Worm (Caenorhabditis elegans) whole organism, young adult: Measurements from ENCODE around the gene C14A4.7.

Experiments used
- B0261.1 ChIP-seq: sonication (generic microtip); optimal IDR thresholded peaks from 2 replicates; lab custom pipeline; 2016; ENCODE audit warnings: mild to moderate bottlenecking, missing genetic modification characterization, moderate library complexity, missing compliant biosample characterization
- C06A6.2 ChIP-seq: fragments of 200-800 bp; sonication (Bioruptor generic); conservative IDR thresholded peaks from 2 replicates; pipeline ENCODE4 v1.3.6; 2022; ENCODE audit warnings: missing genetic modification characterization, missing compliant biosample characterization
- C17E4.6 ChIP-seq: fragments of 200-800 bp; sonication (Bioruptor generic); IDR thresholded peaks from 2 replicates; pipeline ENCODE4 v1.3.6; 2022; ENCODE audit warnings: missing genetic modification reagents, missing genetic modification characterization, missing compliant biosample characterization
- F10E7.11 ChIP-seq: sonication (generic microtip); optimal IDR thresholded peaks from 2 replicates; lab custom pipeline; 2017; ENCODE audit warnings: mild to moderate bottlenecking, missing genetic modification characterization, moderate library complexity, missing compliant biosample characterization
- F33H1.4 ChIP-seq: fragments of 200-800 bp; sonication (Bioruptor generic); IDR thresholded peaks from 2 replicates; pipeline ENCODE4 v1.3.6; 2022; ENCODE audit warnings: missing genetic modification reagents, missing genetic modification characterization, missing compliant biosample characterization
- F39B2.1 ChIP-seq: fragments of 200-800 bp; sonication (Bioruptor generic); IDR thresholded peaks from 2 replicates; pipeline ENCODE4 v1.3.6; 2022; ENCODE audit warnings: missing genetic modification reagents, missing genetic modification characterization, missing compliant biosample characterization
- F52B5.7 ChIP-seq: sonication (generic microtip); optimal IDR thresholded peaks from 2 replicates; lab custom pipeline; 2016; ENCODE audit warnings: mild to moderate bottlenecking, missing genetic modification characterization, missing compliant biosample characterization
- T26A5.8 ChIP-seq: sonication (generic microtip); optimal IDR thresholded peaks from 2 replicates; lab custom pipeline; 2016; ENCODE audit warnings: missing genetic modification characterization, missing compliant biosample characterization
- Y56A3A.18 ChIP-seq: fragments of 200-800 bp; sonication (Bioruptor generic); IDR thresholded peaks from 2 replicates; pipeline ENCODE4 v1.3.6; 2022; ENCODE audit warnings: missing genetic modification reagents, missing genetic modification characterization, missing compliant biosample characterization
- Y79H2A.3 ChIP-seq: fragments of 200-800 bp; sonication (Bioruptor generic); conservative IDR thresholded peaks from 2 replicates; pipeline ENCODE4 v1.3.6; 2022; ENCODE audit warnings: missing genetic modification reagents, missing genetic modification characterization, missing compliant biosample characterization
- Y95B8A.8 ChIP-seq: fragments of 200-800 bp; sonication (Bioruptor generic); IDR thresholded peaks from 2 replicates; pipeline ENCODE4 v1.3.6; 2022; ENCODE audit warnings: missing genetic modification reagents, missing genetic modification characterization, missing compliant biosample characterization
- aptf-2 ChIP-seq: fragments of 200-800 bp; sonication (Bioruptor generic); conservative IDR thresholded peaks from 2 replicates; pipeline ENCODE4 v1.3.6; 2022; ENCODE audit warnings: missing genetic modification reagents, missing genetic modification characterization, missing compliant biosample characterization
- aptf-3 ChIP-seq: fragments of 200-800 bp; sonication (Bioruptor generic); IDR thresholded peaks from 2 replicates; pipeline ENCODE4 v1.3.6; 2022; ENCODE audit warnings: missing genetic modification characterization, missing compliant biosample characterization
- attf-3 ChIP-seq: fragments of 200-800 bp; sonication (Bioruptor generic); conservative IDR thresholded peaks from 2 replicates; pipeline ENCODE4 v1.3.6; 2022; ENCODE audit warnings: missing genetic modification reagents, missing genetic modification characterization, missing compliant biosample characterization
- attf-5 ChIP-seq: fragments of 200-800 bp; sonication (Bioruptor generic); optimal IDR thresholded peaks from 2 replicates; lab custom pipeline; 2018; ENCODE audit warnings: mild to moderate bottlenecking, missing genetic modification characterization, missing compliant biosample characterization
- bed-2 ChIP-seq: fragments of 200-800 bp; sonication (Bioruptor generic); IDR thresholded peaks from 2 replicates; pipeline ENCODE4 v1.3.6; 2022; ENCODE audit warnings: missing genetic modification reagents, missing genetic modification characterization, missing compliant biosample characterization
- cebp-1 ChIP-seq, 2 experiments: fragments of 200-800 bp in 1 of 2; sonication (Bioruptor generic) in 1 of 2; sonication (generic microtip) in 1 of 2; IDR thresholded peaks in 1 of 2; optimal IDR thresholded peaks in 1 of 2; 2 replicates each; pipeline versions ENCODE4 v1.3.6 to Lab custom; 2017 to 2022; ENCODE audit warnings: missing compliant biosample characterization in 2 of 2, missing genetic modification characterization in 2 of 2, mild to moderate bottlenecking in 1 of 2, missing genetic modification reagents in 1 of 2, moderate library complexity in 1 of 2
- ceh-100 ChIP-seq: fragments of 200-800 bp; sonication (Bioruptor generic); IDR thresholded peaks from 2 replicates; pipeline ENCODE4 v1.3.6; 2022; ENCODE audit warnings: missing genetic modification reagents, missing genetic modification characterization, missing compliant biosample characterization
- ceh-58 ChIP-seq: fragments of 200-800 bp; sonication (Bioruptor generic); IDR thresholded peaks from 2 replicates; pipeline ENCODE4 v1.3.6; 2022; ENCODE audit warnings: missing genetic modification characterization, missing compliant biosample characterization
- dox-1 ChIP-seq: fragments of 200-800 bp; sonication (Bioruptor generic); IDR thresholded peaks from 2 replicates; pipeline ENCODE4 v1.3.6; 2022; ENCODE audit warnings: missing genetic modification reagents, missing genetic modification characterization, missing compliant biosample characterization
- dpff-1 ChIP-seq: sonication (generic microtip); optimal IDR thresholded peaks from 2 replicates; lab custom pipeline; 2017; ENCODE audit warnings: mild to moderate bottlenecking, missing genetic modification characterization, missing compliant biosample characterization
- efl-1 ChIP-seq: fragments of 150-350 bp; optimal IDR thresholded peaks from 2 replicates; lab custom pipeline; 2014; ENCODE audit warnings: missing biosample characterization, missing genetic modification reagents, missing genetic modification characterization
- egl-18 ChIP-seq: fragments of 200-800 bp; sonication (Bioruptor generic); IDR thresholded peaks from 2 replicates; pipeline ENCODE4 v1.3.6; 2022; ENCODE audit warnings: missing genetic modification reagents, missing genetic modification characterization, missing compliant biosample characterization
- ekl-4 ChIP-seq: fragments of 200-800 bp; sonication (Bioruptor generic); IDR thresholded peaks from 2 replicates; pipeline ENCODE4 v1.3.6; 2022; ENCODE audit warnings: missing genetic modification reagents, missing genetic modification characterization, missing compliant biosample characterization
- him-1 ChIP-seq: sonication (generic microtip); optimal IDR thresholded peaks from 2 replicates; lab custom pipeline; 2016; ENCODE audit warnings: missing genotype, missing genetic modification reagents, missing genetic modification characterization, missing compliant biosample characterization
- hmg-1.2 ChIP-seq: fragments of 200-800 bp; sonication (Bioruptor generic); IDR thresholded peaks from 2 replicates; pipeline ENCODE4 v1.3.6; 2022; ENCODE audit warnings: missing genetic modification reagents, missing genetic modification characterization, missing compliant biosample characterization
- hrde-1 ChIP-seq: sonication (generic microtip); optimal IDR thresholded peaks from 2 replicates; lab custom pipeline; 2016; ENCODE audit warnings: missing genetic modification characterization, mild to moderate bottlenecking, missing compliant biosample characterization, moderate library complexity, missing genotype, missing genetic modification reagents, borderline replicate concordance
- hsf-1 ChIP-seq: fragments of 200-800 bp; sonication (Bioruptor generic); IDR thresholded peaks from 2 replicates; pipeline ENCODE4 v1.3.6; 2022; ENCODE audit warnings: missing genetic modification reagents, missing genetic modification characterization, missing compliant biosample characterization
- lin-26 ChIP-seq: fragments of 200-800 bp; sonication (Bioruptor generic); IDR thresholded peaks from 2 replicates; pipeline ENCODE4 v1.3.6; 2022; ENCODE audit warnings: missing genetic modification reagents, missing genetic modification characterization, missing compliant biosample characterization
- lin-40 ChIP-seq: sonication (generic microtip); optimal IDR thresholded peaks from 2 replicates; lab custom pipeline; 2016; ENCODE audit warnings: missing genetic modification characterization, mild to moderate bottlenecking, missing compliant biosample characterization, missing genotype, missing genetic modification reagents
- lir-1 ChIP-seq: fragments of 200-800 bp; sonication (Bioruptor generic); conservative IDR thresholded peaks from 2 replicates; pipeline ENCODE4 v1.3.6; 2022; ENCODE audit warnings: missing genetic modification reagents, missing genetic modification characterization, missing compliant biosample characterization
- madf-10 ChIP-seq: sonication (generic microtip); optimal IDR thresholded peaks from 2 replicates; lab custom pipeline; 2016; ENCODE audit warnings: mild to moderate bottlenecking, missing genetic modification characterization, missing compliant biosample characterization
- madf-6 ChIP-seq: fragments of 200-800 bp; sonication (Bioruptor generic); IDR thresholded peaks from 2 replicates; pipeline ENCODE4 v1.3.6; 2022; ENCODE audit warnings: missing genetic modification reagents, missing genetic modification characterization, missing compliant biosample characterization
- mcd-1 ChIP-seq: fragments of 200-800 bp; sonication (Bioruptor generic); IDR thresholded peaks from 2 replicates; pipeline ENCODE4 v1.3.6; 2022; ENCODE audit warnings: missing genetic modification reagents, missing genetic modification characterization, missing compliant biosample characterization
- mel-28 ChIP-seq: sonication (generic microtip); optimal IDR thresholded peaks from 2 replicates; lab custom pipeline; 2016; ENCODE audit warnings: borderline replicate concordance, mild to moderate bottlenecking, missing genetic modification characterization, missing compliant biosample characterization
- mxl-1 ChIP-seq: sonication (generic microtip); optimal IDR thresholded peaks from 2 replicates; lab custom pipeline; 2016; ENCODE audit warnings: missing genetic modification characterization, missing compliant biosample characterization
- nfyb-1 ChIP-seq: fragments of 200-800 bp; sonication (Bioruptor generic); IDR thresholded peaks from 2 replicates; pipeline ENCODE4 v1.3.6; 2022; ENCODE audit warnings: missing genetic modification reagents, missing genetic modification characterization, missing compliant biosample characterization
- nhr-179 ChIP-seq: sonication (generic microtip); optimal IDR thresholded peaks from 2 replicates; lab custom pipeline; 2016; ENCODE audit warnings: mild to moderate bottlenecking, missing genetic modification characterization, missing compliant biosample characterization
- pbrm-1 ChIP-seq: fragments of 200-800 bp; sonication (Bioruptor generic); IDR thresholded peaks from 2 replicates; pipeline ENCODE4 v1.3.6; 2022; ENCODE audit warnings: missing genetic modification reagents, missing genetic modification characterization, missing compliant biosample characterization
- rec-8 ChIP-seq, 2 experiments: sonication (generic microtip); optimal IDR thresholded peaks; 2 replicates each; lab custom pipeline; 2016; ENCODE audit warnings: mild to moderate bottlenecking in 2 of 2, missing genetic modification characterization in 2 of 2, missing genetic modification reagents in 2 of 2, missing genotype in 2 of 2, missing biosample characterization in 1 of 2, missing compliant biosample characterization in 1 of 2, moderate library complexity in 1 of 2
- snpc-4 ChIP-seq, 5 experiments: fragments of 150-350 bp in 1 of 5; sonication (generic microtip) in 4 of 5; optimal IDR thresholded peaks; 2 replicates each; lab custom pipeline; 2014 to 2018; ENCODE audit warnings: missing genetic modification characterization in 5 of 5, missing biosample characterization in 3 of 5, antibody characterized with exemption in 2 of 5, mild to moderate bottlenecking in 2 of 5, missing compliant biosample characterization in 2 of 5, missing genotype in 2 of 5, moderate library complexity in 2 of 5, missing genetic modification reagents in 1 of 5
- somi-1 ChIP-seq: fragments of 200-800 bp; sonication (Bioruptor generic); optimal IDR thresholded peaks from 2 replicates; lab custom pipeline; 2018; ENCODE audit warnings: mild to moderate bottlenecking, missing genetic modification characterization, missing compliant biosample characterization
- zfh-2 ChIP-seq: fragments of 200-800 bp; sonication (Bioruptor generic); conservative IDR thresholded peaks from 2 replicates; pipeline ENCODE4 v1.3.6; 2022; ENCODE audit warnings: missing genetic modification reagents, missing genetic modification characterization, missing compliant biosample characterization
- zim-3 ChIP-seq: sonication (generic microtip); optimal IDR thresholded peaks from 2 replicates; lab custom pipeline; 2017; ENCODE audit warnings: mild to moderate bottlenecking, missing genetic modification characterization, moderate library complexity, missing compliant biosample characterization
- ztf-26 ChIP-seq: sonication (generic microtip); optimal IDR thresholded peaks from 2 replicates; lab custom pipeline; 2017; ENCODE audit warnings: missing genetic modification characterization, missing compliant biosample characterization

Gene C14A4.7

ce11 chrII:10559671-10560184, 36.6 kb downstream of the C14A4.7 start (continued):
- no peak for TF ChIP-seq T26A5.8 (tag; lab: Kevin White, UChicago)
- peak; percentile 6 for TF ChIP-seq snpc-4 (GFP tag; optimal IDR thresholded peaks at IDR 0.05; lab: Kevin White, UChicago)
- no peak for TF ChIP-seq snpc-4 (tag; optimal IDR thresholded peaks at IDR 0.05; lab: Kevin White, UChicago)
- TF ChIP-seq attf-3 (GFP tag; lab: Robert Waterston, UW) = no peak
- TF ChIP-seq, all 124 proteins: peak for 30

ce11 chrII:10558962-10559415, 37.4 kb downstream of the C14A4.7 start:
- TF ChIP-seq efl-1 (GFP tag; lab: Kevin White, UChicago) = no peak
- TF ChIP-seq attf-5 = peak; percentile 37
- peak; percentile 2 for TF ChIP-seq F52B5.7 (tag; lab: Kevin White, UChicago)
- peak; percentile 4 for TF ChIP-seq lin-40
- TF ChIP-seq mel-28 (tag; lab: Kevin White, UChicago) = no peak
- TF ChIP-seq aptf-3 (GFP tag; lab: Robert Waterston, UW) = no peak
- no peak for TF ChIP-seq him-1 (tag; lab: Kevin White, UChicago)
- TF ChIP-seq ceh-58 (GFP tag; lab: Robert Waterston, UW) = no peak
- TF ChIP-seq zfh-2 (GFP tag; lab: Robert Waterston, UW) = peak; percentile 78
- peak; percentile 39; the same call in 1 of the 2 replicates for TF ChIP-seq mcd-1 (GFP tag; lab: Robert Waterston, UW)
- no peak for TF ChIP-seq egl-18 (GFP tag; lab: Robert Waterston, UW)
- no peak for TF ChIP-seq C17E4.6 (GFP tag; lab: Robert Waterston, UW)
- TF ChIP-seq nfyb-1 (GFP tag; lab: Robert Waterston, UW) = 0 out of 2 replicates have a peak, but pooled peaks have one; percentile 50
- TF ChIP-seq ceh-100 (GFP tag; lab: Robert Waterston, UW) = no peak
- TF ChIP-seq rec-8 (tag; optimal IDR thresholded peaks at IDR 0.05; lab: Kevin White, UChicago) = no peak
- TF ChIP-seq hsf-1 (GFP tag; lab: Robert Waterston, UW) = 0 out of 2 replicates have a peak, but pooled peaks have one; percentile 13
- TF ChIP-seq ztf-26 = peak; percentile 44
- TF ChIP-seq pbrm-1 (GFP tag; lab: Robert Waterston, UW) = no peak
- no peak for TF ChIP-seq F39B2.1 (GFP tag; lab: Robert Waterston, UW)
- no peak for TF ChIP-seq zim-3 (tag; lab: Kevin White, UChicago)
- no peak for TF ChIP-seq Y79H2A.3
- no peak for TF ChIP-seq dpff-1 (tag; lab: Kevin White, UChicago)
- no peak for TF ChIP-seq Y56A3A.18 (GFP tag; lab: Robert Waterston, UW)
- TF ChIP-seq hmg-1.2 (GFP tag; lab: Robert Waterston, UW) = peak; percentile 62
- peak; percentile 43 for TF ChIP-seq somi-1
- 0 out of 2 replicates have a peak, but pooled peaks have one; percentile 24 for TF ChIP-seq Y95B8A.8
- TF ChIP-seq C06A6.2 (GFP tag; lab: Robert Waterston, UW) = peak; percentile 48
- TF ChIP-seq ekl-4 (GFP tag; lab: Robert Waterston, UW) = peak; percentile 50; the same call in 1 of the 2 replicates
- TF ChIP-seq B0261.1 (tag; lab: Kevin White, UChicago) = no peak
- no peak for TF ChIP-seq nhr-179 (tag; lab: Kevin White, UChicago)
- TF ChIP-seq madf-6 (GFP tag; lab: Robert Waterston, UW) = 0 out of 2 replicates have a peak, but pooled peaks have one; percentile 21
- no peak for TF ChIP-seq bed-2
- no peak for TF ChIP-seq aptf-2
- TF ChIP-seq F33H1.4 = no peak
- TF ChIP-seq hrde-1 (tag; lab: Kevin White, UChicago) = no peak
- TF ChIP-seq dox-1 (GFP tag; lab: Robert Waterston, UW) = peak; percentile 53; the same call in 1 of the 2 replicates
- TF ChIP-seq madf-10 (tag; lab: Kevin White, UChicago) = no peak
- TF ChIP-seq lir-1 (GFP tag; lab: Robert Waterston, UW) = peak; percentile 51; the same call in 1 of the 2 replicates
- TF ChIP-seq cebp-1 (GFP tag; IDR thresholded peaks at IDR 0.05; lab: Robert Waterston, UW) = no peak
- TF ChIP-seq cebp-1 (tag; optimal IDR thresholded peaks at IDR 0.05; lab: Kevin White, UChicago) = peak; percentile 74
- TF ChIP-seq mxl-1 (tag; lab: Kevin White, UChicago) = no peak
- TF ChIP-seq lin-26 (GFP tag; lab: Robert Waterston, UW) = peak; percentile 28; the same call in 1 of the 2 replicates
- TF ChIP-seq F10E7.11 = no peak
